Fruit fly (Drosophila melanogaster): ENCODE measurements around the gene CG15211.

CG15211 gene

DNA sequence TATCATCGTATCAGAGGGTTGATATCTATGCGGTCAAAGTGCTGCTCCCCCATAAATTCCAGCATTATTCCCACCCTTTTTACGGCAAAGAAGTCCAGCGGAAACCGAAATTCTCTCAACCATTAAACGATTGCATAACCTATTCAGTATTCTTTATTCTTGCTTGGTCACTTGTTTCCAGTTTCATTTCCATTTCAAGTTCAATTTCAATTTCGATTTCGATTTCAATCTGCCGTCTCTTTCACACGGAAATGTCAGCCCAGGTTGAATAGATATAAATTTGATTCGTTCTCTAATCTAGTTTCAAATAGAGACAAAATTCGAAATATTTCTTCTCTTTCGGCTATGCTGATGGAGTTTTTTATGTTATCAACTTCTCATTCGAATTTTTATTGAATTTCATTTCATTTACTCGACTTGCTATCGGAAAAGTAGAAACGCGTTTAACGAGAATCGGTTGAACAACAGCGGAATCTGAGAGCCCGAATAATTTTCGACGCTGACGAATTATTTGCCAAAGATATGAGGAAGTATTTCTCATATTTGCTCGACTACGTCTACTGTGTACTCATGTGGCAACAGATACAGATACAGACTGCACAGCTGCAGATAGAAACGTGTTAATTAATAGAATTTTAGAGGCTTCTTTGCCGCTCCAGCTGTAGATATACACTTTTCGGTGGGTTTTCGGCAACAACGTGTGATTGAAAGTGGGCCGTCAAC is 39.4 kb upstream of the CG15211 start:
- TF ChIP-seq insv (optimal IDR thresholded peaks at IDR 0.05) (no peak), Sin3A (optimal IDR thresholded peaks at IDR 0.05) (no peak), ttk (optimal IDR thresholded peaks at IDR 0.05) (no peak), psq (optimal IDR thresholded peaks at IDR 0.05) (no peak), h (optimal IDR thresholded peaks at IDR 0.05) (no peak), Myc (optimal IDR thresholded peaks at IDR 0.05) (no peak)

DNA sequence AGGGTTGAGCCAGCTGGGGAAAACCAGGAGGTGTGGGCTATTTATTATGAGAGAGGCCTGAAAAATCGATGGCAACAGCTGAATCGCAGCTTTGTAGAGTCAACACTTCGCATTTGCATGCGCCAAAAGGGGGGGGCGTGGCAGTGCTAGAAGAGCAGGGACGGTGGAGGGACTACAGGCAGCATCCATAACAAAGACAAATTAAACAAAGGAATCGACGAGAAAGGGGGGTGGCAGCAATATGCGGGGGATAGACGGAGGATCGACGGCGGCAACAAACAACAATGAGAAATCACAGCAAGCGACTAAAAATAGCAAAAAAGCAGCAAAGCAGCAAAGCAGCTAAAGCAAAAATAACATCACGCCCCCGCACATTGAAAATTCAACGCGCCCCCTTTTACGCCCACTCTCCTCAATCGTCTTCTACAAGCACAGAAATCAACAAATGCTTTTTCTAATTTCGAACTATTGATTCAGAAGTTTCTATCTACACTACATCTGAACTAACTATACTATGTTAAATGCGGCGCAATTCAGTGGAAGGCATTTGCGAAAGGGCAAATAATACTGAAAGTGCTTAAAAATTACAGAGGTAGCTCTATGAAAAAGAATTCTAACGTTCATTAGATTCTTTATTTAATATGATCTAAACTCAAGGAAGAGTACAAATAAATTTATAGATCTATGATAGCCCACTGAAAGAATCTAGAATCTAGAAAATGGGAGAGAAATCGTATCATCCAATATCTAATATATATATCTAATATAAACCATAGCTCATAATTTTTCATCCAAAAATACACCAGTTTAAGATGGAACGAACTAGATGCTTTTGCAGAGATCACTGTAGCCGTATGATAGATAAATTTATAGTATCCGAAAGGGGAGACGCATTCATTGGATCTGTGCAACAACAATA is 37.3 kb upstream of the CG15211 start:
- TF ChIP-seq ttk (optimal IDR thresholded peaks at IDR 0.05) (no peak), Sin3A (optimal IDR thresholded peaks at IDR 0.05) (no peak), insv (optimal IDR thresholded peaks at IDR 0.05) (no peak), Myc (optimal IDR thresholded peaks at IDR 0.05) (no peak), h (optimal IDR thresholded peaks at IDR 0.05) (no peak), psq (optimal IDR thresholded peaks at IDR 0.05) (no peak)

- no peak for TF ChIP-seq Sin3A (optimal IDR thresholded peaks at IDR 0.05)
- TF ChIP-seq Myc (optimal IDR thresholded peaks at IDR 0.05): no peak
- no peak for TF ChIP-seq psq (optimal IDR thresholded peaks at IDR 0.05)
- no peak for TF ChIP-seq h (optimal IDR thresholded peaks at IDR 0.05)
Observed at dm6 chrX:10735682-10736353, 36.5 kb upstream of the CG15211 start.

DNA sequence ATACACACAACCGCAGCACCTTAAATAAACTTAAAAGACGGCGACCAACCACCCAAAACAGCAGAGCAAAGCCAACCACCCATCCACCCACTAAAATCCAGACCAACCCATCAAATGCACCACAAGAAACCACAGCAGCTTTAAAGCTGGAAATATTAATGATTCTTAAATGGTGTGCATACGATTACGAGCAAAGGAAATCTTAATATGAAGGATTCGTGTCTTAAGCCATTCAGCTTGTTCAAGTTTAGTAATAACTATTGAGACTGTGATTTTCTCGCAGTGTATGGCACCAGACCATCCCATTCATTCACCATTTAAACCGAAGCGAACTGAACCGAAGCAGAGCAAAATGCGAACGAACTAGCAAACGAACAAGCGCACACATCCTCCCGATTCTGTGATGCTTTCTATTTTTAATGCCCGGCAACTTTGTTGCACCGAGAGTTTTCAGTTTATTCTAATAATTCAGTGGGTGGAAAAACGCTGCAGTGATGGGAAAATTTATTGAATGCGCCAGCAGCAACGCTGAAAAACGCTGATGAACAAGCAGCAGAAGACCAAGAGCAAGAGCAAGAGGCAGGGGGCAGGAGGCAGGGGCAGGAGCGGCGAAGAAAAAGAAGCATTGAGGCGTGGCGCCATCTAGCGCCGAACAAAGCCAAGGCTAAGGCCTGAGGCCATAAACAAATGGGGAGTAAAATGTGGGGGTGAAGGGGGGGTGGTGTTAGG is 34.8 kb upstream of the CG15211 start:
- TF ChIP-seq Myc (optimal IDR thresholded peaks at IDR 0.05) (no peak), psq (optimal IDR thresholded peaks at IDR 0.05) (no peak), ttk (optimal IDR thresholded peaks at IDR 0.05) (no peak), insv (optimal IDR thresholded peaks at IDR 0.05) (no peak), h (optimal IDR thresholded peaks at IDR 0.05) (no peak), Sin3A (optimal IDR thresholded peaks at IDR 0.05) (no peak)

DNA sequence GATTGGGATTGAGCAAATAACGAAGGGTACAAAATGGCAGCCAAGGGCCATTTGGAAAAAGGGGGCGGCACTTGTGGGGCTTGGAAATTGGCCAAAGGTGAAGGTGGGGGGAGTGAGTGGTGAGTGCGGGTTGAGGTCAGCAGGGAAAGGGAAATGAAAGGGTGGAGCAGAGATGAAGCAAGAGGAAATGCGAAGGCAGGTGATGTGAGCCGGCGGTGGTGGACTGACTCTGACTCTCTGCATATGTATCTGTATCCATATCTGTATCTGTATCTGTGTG is 34.2 kb upstream of the CG15211 start:
- TF ChIP-seq h (optimal IDR thresholded peaks at IDR 0.05): no peak
- no peak for TF ChIP-seq ttk (optimal IDR thresholded peaks at IDR 0.05)
- no peak for TF ChIP-seq Sin3A (optimal IDR thresholded peaks at IDR 0.05)
- TF ChIP-seq psq (optimal IDR thresholded peaks at IDR 0.05): no peak
- TF ChIP-seq insv (optimal IDR thresholded peaks at IDR 0.05): no peak
- no peak for TF ChIP-seq Myc (optimal IDR thresholded peaks at IDR 0.05)

dm6 chrX:10738835-10739371 is 33.4 kb upstream of the CG15211 start:
- TF ChIP-seq Sin3A (optimal IDR thresholded peaks at IDR 0.05) (no peak), Myc (optimal IDR thresholded peaks at IDR 0.05) (no peak), insv (optimal IDR thresholded peaks at IDR 0.05) (no peak), psq (optimal IDR thresholded peaks at IDR 0.05) (no peak), h (optimal IDR thresholded peaks at IDR 0.05) (no peak), ttk (optimal IDR thresholded peaks at IDR 0.05) (no peak)

- no peak for TF ChIP-seq Sin3A (optimal IDR thresholded peaks at IDR 0.05)
- TF ChIP-seq h (optimal IDR thresholded peaks at IDR 0.05): no peak
- no peak for TF ChIP-seq Myc (optimal IDR thresholded peaks at IDR 0.05)
- TF ChIP-seq psq (optimal IDR thresholded peaks at IDR 0.05): no peak
- no peak for TF ChIP-seq insv (optimal IDR thresholded peaks at IDR 0.05)
- no peak for TF ChIP-seq ttk (optimal IDR thresholded peaks at IDR 0.05)
Observed at dm6 chrX:10739614-10740436, 32.5 kb upstream of the CG15211 start.

dm6 chrX:10740953-10741500 is 31.3 kb upstream of the CG15211 start:
- TF ChIP-seq ttk (optimal IDR thresholded peaks at IDR 0.05): no peak
- TF ChIP-seq Sin3A (optimal IDR thresholded peaks at IDR 0.05): no peak
- no peak for TF ChIP-seq psq (optimal IDR thresholded peaks at IDR 0.05)
- no peak for TF ChIP-seq h (optimal IDR thresholded peaks at IDR 0.05)
- no peak for TF ChIP-seq Myc (optimal IDR thresholded peaks at IDR 0.05)
- no peak for TF ChIP-seq insv (optimal IDR thresholded peaks at IDR 0.05)

DNA sequence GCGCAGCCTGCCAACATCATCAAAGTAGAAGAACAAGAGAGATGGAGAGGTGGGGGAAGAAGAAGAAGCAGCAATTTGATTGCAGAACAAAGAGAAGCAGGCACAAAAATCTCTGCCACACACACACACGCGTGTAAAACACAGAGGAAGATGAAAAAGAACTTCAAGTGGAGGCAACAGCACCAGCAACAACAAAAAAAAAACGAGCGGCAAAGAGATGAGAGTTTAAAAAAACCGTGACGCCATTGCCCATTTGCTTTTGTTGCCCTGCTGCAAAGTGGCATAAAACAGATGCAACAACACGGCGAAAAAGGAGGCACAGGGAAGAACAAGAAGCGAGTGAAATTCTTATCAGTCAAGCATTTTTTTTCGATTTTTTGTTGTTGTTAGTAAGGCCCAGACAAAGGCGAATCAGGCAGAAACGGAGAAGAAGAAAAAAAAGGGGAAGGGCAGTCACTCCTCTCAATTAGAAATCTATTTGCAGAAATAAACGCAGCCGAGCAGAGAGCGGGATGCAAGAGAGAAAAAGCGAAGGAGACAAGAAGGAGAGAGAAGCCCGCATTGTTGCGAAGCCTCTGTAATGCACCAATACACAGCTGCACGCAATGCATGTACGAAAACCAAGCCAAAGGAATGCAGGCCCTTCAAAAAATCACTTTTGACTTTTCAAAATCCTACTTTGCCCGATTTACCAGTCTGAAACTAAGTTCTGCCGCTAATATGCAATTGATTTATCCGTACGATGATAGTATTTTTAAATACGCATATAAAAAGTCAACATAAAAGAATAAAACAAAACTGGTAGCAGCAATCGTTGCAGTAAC is 30.4 kb upstream of the CG15211 start:
- TF ChIP-seq psq (optimal IDR thresholded peaks at IDR 0.05) (peak; percentile 9), ttk (optimal IDR thresholded peaks at IDR 0.05) (no peak), Myc (optimal IDR thresholded peaks at IDR 0.05) (no peak)

DNA sequence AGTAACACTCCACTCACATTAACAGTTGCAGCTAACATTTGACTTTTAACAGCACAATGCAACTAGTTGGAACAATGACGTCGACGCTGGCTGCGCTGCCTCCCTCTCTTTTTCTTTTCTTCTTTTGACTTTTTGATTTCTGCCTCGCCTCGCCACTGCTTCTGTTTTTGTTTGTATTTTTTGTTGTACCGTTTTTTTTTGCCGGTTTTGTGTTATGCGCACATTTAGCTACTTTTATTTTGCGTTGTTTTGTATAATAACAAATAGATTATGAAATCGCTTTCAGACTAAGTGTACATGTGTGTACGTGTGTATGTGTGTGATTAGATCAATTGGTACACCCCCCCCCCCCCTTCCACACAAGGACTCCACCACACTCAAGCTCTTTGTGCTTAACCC is 29.8 kb upstream of the CG15211 start:
- no peak for TF ChIP-seq psq (optimal IDR thresholded peaks at IDR 0.05)
- no peak for TF ChIP-seq Myc (optimal IDR thresholded peaks at IDR 0.05)
- TF ChIP-seq Sin3A (optimal IDR thresholded peaks at IDR 0.05): no peak
- TF ChIP-seq insv (optimal IDR thresholded peaks at IDR 0.05): no peak
- no peak for TF ChIP-seq ttk (optimal IDR thresholded peaks at IDR 0.05)
- no peak for TF ChIP-seq h (optimal IDR thresholded peaks at IDR 0.05)

Data from Kc167 (cell line).